Worm (Caenorhabditis elegans) whole organism, early embryonic: ENCODE measurements around the gene F58F9.4.

Experiments
- B0310.2 ChIP-seq: sonication (generic microtip); optimal IDR thresholded peaks from 2 replicates; lab custom pipeline; 2016; ENCODE audit warnings: mild to moderate bottlenecking, missing genetic modification characterization, missing compliant biosample characterization
- F13C5.2 ChIP-seq: sonication (generic microtip); optimal IDR thresholded peaks from 2 replicates; lab custom pipeline; 2017; ENCODE audit warnings: mild to moderate bottlenecking, missing genetic modification characterization, inconsistent platforms, missing compliant biosample characterization
- aly-1 ChIP-seq: sonication (generic microtip); optimal IDR thresholded peaks from 2 replicates; lab custom pipeline; 2016; ENCODE audit warnings: missing genetic modification characterization, missing compliant biosample characterization
- ama-1 ChIP-seq: fragments of 150-350 bp; optimal IDR thresholded peaks from 2 replicates; lab custom pipeline; 2014
- ceh-13 ChIP-seq: fragments of 200-800 bp; sonication (Bioruptor generic); optimal IDR thresholded peaks from 2 replicates; lab custom pipeline; 2018; ENCODE audit warnings: mild to moderate bottlenecking, missing genetic modification characterization, missing compliant biosample characterization
- ceh-36 ChIP-seq: sonication (generic microtip); optimal IDR thresholded peaks from 2 replicates; lab custom pipeline; 2016; ENCODE audit warnings: missing genetic modification characterization, inconsistent platforms, missing compliant biosample characterization
- ets-7 ChIP-seq: sonication (generic microtip); optimal IDR thresholded peaks from 2 replicates; lab custom pipeline; 2016; ENCODE audit warnings: missing genotype, missing genetic modification characterization, missing compliant biosample characterization
- flt-1 ChIP-seq: fragments of 200-800 bp; sonication (Bioruptor generic); IDR thresholded peaks from 2 replicates; pipeline ENCODE4 v1.3.6; 2022; ENCODE audit warnings: missing genetic modification characterization, missing compliant biosample characterization
- hmbx-1 ChIP-seq: sonication (generic microtip); optimal IDR thresholded peaks from 2 replicates; lab custom pipeline; 2016; ENCODE audit warnings: mild to moderate bottlenecking, missing genetic modification characterization, missing compliant biosample characterization
- hmg-4 ChIP-seq: fragments of 200-800 bp; sonication (Bioruptor generic); optimal IDR thresholded peaks from 2 replicates; lab custom pipeline; 2018; ENCODE audit warnings: mild to moderate bottlenecking, missing genetic modification characterization, missing compliant biosample characterization
- hnd-1 ChIP-seq: sonication (generic microtip); optimal IDR thresholded peaks from 2 replicates; lab custom pipeline; 2016; ENCODE audit warnings: missing genetic modification characterization, missing compliant biosample characterization
- pes-1 ChIP-seq: fragments of 200-800 bp; sonication (Bioruptor generic); IDR thresholded peaks from 2 replicates; pipeline ENCODE4 v1.3.6; 2022; ENCODE audit warnings: missing genetic modification reagents, missing genetic modification characterization, missing compliant biosample characterization
- scrt-1 ChIP-seq: fragments of 200-800 bp; sonication (Bioruptor generic); IDR thresholded peaks from 2 replicates; pipeline ENCODE4 v1.3.6; 2022; ENCODE audit warnings: missing genetic modification characterization, missing compliant biosample characterization
- sea-1 ChIP-seq: fragments of 200-800 bp; sonication (Bioruptor generic); conservative IDR thresholded peaks from 2 replicates; pipeline ENCODE4 v1.3.6; 2022; ENCODE audit warnings: missing genetic modification characterization, missing compliant biosample characterization
- tbx-11 ChIP-seq: fragments of 200-800 bp; sonication (Bioruptor generic); IDR thresholded peaks from 2 replicates; pipeline ENCODE4 v1.3.6; 2022; ENCODE audit warnings: missing genetic modification characterization, missing compliant biosample characterization
- tbx-37 ChIP-seq: fragments of 200-800 bp; sonication (Bioruptor generic); conservative IDR thresholded peaks from 2 replicates; pipeline ENCODE4 v1.3.6; 2022; ENCODE audit warnings: missing genetic modification reagents, missing genetic modification characterization, missing compliant biosample characterization
- tra-4 ChIP-seq: sonication (generic microtip); optimal IDR thresholded peaks from 2 replicates; lab custom pipeline; 2017; ENCODE audit warnings: missing genetic modification characterization, missing compliant biosample characterization

Gene F58F9.4

DNA sequence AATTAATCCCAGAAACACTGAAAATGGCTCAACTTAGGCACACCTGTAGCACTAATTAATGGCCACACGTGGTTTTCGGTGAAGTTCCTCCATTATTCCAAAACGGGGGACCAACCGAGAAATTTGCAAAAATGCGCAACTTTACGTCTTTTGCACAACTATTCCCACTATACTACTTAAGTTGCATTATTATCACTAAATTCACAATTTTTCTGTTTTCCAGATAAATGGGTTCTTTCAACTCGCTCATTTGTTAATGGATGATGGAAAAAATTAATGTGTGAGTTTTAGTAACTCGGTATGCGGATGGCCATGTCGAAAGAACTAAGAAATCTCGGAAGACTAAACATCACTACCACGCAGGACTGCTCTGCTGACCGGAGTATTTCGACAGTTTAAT is 23.8 kb downstream of the F58F9.4 start, which contains the start of gene T13A10.64:
Gene T13A10.64, plus strand, starts transcription at position 301 of the 400 bp plus-strand sequence.
- TF ChIP-seq B0310.2 (tag; lab: Kevin White, UChicago) (no peak), pes-1 (GFP tag; lab: Robert Waterston, UW) (no peak), ama-1 (lab: Kevin White, UChicago) (no peak)

ce11 chrIV:6258967-6259366 is 28.1 kb downstream of the F58F9.4 start:
- TF ChIP-seq flt-1 (GFP tag; lab: Robert Waterston, UW) (no peak), B0310.2 (tag; lab: Kevin White, UChicago) (no peak), ceh-13 (GFP tag; lab: Kevin White, UChicago) (no peak), hmbx-1 (no peak), pes-1 (GFP tag; lab: Robert Waterston, UW) (no peak), tbx-11 (GFP tag; lab: Robert Waterston, UW) (no peak), scrt-1 (no peak), sea-1 (GFP tag; lab: Robert Waterston, UW) (no peak), ceh-36 (tag; lab: Kevin White, UChicago) (no peak), F13C5.2 (tag; lab: Kevin White, UChicago) (no peak), hnd-1 (no peak), tbx-37 (GFP tag; lab: Robert Waterston, UW) (no peak), aly-1 (tag; lab: Kevin White, UChicago) (no peak), ets-7 (tag; lab: Kevin White, UChicago) (no peak), hmg-4 (no peak), ama-1 (lab: Kevin White, UChicago) (no peak), tra-4 (tag; lab: Kevin White, UChicago) (no peak)

ce11 chrIV:6259732-6260131 is 28.9 kb downstream of the F58F9.4 start, which contains the start of gene nlp-16:
TSS of gene nlp-16 (minus strand) at chrIV:6259832.
- TF ChIP-seq sea-1 (GFP tag; lab: Robert Waterston, UW), result no peak
- no peak for TF ChIP-seq tra-4 (tag; lab: Kevin White, UChicago)

ce11 chrIV:6263244-6263643 is 32.4 kb downstream of the F58F9.4 start, which contains the start of gene srv-28:
TSS of gene srv-28 (minus strand) at chrIV:6263344.
- TF ChIP-seq aly-1 (tag; lab: Kevin White, UChicago) (no peak), hmg-4 (no peak), hnd-1 (no peak), tbx-37 (GFP tag; lab: Robert Waterston, UW) (no peak), sea-1 (GFP tag; lab: Robert Waterston, UW) (no peak), ceh-36 (tag; lab: Kevin White, UChicago) (no peak), ceh-13 (GFP tag; lab: Kevin White, UChicago) (no peak), F13C5.2 (tag; lab: Kevin White, UChicago) (no peak), scrt-1 (no peak), pes-1 (GFP tag; lab: Robert Waterston, UW) (no peak)

DNA sequence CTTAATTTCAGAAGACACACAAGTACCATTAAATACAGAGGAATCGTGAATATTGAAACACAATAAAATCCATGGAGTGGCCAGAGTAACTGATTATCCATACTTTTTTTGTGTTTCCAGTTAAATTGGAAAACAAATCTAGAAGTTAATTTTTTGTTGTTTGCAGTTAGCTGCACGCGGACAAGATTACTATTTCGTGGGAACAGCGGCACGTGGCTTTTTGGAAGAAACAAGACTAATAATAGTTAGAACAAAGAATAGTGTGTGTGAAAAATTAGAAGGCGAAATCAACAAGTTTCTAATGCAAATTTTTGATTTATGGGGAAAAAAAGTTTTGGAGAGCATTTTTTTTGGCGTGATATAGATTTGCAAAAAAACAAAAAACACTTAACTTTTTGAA is 35.7 kb downstream of the F58F9.4 start, which contains the start of gene srv-29:
Gene srv-29, minus strand, starts transcription at position 101 of the 400 bp plus-strand sequence.
- no peak for TF ChIP-seq B0310.2 (tag; lab: Kevin White, UChicago)
- TF ChIP-seq ceh-13 (GFP tag; lab: Kevin White, UChicago), result no peak
- TF ChIP-seq sea-1 (GFP tag; lab: Robert Waterston, UW), result no peak
- no peak for TF ChIP-seq hmbx-1
- no peak for TF ChIP-seq ets-7 (tag; lab: Kevin White, UChicago)
- no peak for TF ChIP-seq tbx-37 (GFP tag; lab: Robert Waterston, UW)
- no peak for TF ChIP-seq tbx-11 (GFP tag; lab: Robert Waterston, UW)
- no peak for TF ChIP-seq tra-4 (tag; lab: Kevin White, UChicago)
- TF ChIP-seq F13C5.2 (tag; lab: Kevin White, UChicago), result no peak
- TF ChIP-seq scrt-1, result no peak
- TF ChIP-seq aly-1 (tag; lab: Kevin White, UChicago), result no peak
- no peak for TF ChIP-seq ceh-36 (tag; lab: Kevin White, UChicago)
- no peak for TF ChIP-seq ama-1 (lab: Kevin White, UChicago)
- no peak for TF ChIP-seq hmg-4

- TF ChIP-seq tra-4 (tag; lab: Kevin White, UChicago), result no peak
- no peak for TF ChIP-seq ets-7 (tag; lab: Kevin White, UChicago)
- TF ChIP-seq aly-1 (tag; lab: Kevin White, UChicago), result no peak
- TF ChIP-seq tbx-11 (GFP tag; lab: Robert Waterston, UW), result no peak
- TF ChIP-seq flt-1 (GFP tag; lab: Robert Waterston, UW), result no peak
- no peak for TF ChIP-seq hmbx-1
- no peak for TF ChIP-seq ceh-36 (tag; lab: Kevin White, UChicago)
- no peak for TF ChIP-seq B0310.2 (tag; lab: Kevin White, UChicago)
- TF ChIP-seq sea-1 (GFP tag; lab: Robert Waterston, UW), result no peak
- TF ChIP-seq tbx-37 (GFP tag; lab: Robert Waterston, UW), result no peak
- no peak for TF ChIP-seq ama-1 (lab: Kevin White, UChicago)
- no peak for TF ChIP-seq scrt-1
- no peak for TF ChIP-seq pes-1 (GFP tag; lab: Robert Waterston, UW)
- no peak for TF ChIP-seq hmg-4
- no peak for TF ChIP-seq F13C5.2 (tag; lab: Kevin White, UChicago)
- no peak for TF ChIP-seq ceh-13 (GFP tag; lab: Kevin White, UChicago)
- TF ChIP-seq hnd-1, result no peak
These were observed 38.5 kb downstream of the F58F9.4 start, which contains the start of gene srv-30 for ce11 chrIV:6269346-6269745. TSS of gene srv-30 (minus strand) at chrIV:6269446.

DNA sequence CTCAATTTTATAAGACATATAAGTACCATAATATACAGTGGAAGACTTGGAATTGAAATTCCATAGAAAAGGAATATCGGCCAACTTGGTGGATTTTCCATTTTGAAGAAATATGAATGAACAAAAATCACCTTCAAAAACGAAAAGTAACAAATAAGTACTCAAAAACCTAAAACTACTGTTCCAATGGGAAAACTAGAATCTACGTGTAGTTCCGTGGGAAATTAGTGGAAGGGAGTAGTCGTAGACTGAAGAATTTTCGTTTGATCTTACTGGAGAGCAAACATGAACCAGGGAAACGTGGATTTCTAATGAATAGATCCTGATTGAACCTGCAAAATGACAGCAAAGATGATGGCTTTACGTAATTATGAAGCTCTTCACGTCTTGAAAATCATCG is 41.1 kb downstream of the F58F9.4 start, which contains the start of gene srv-31:
Gene srv-31, minus strand, starts transcription at position 101 of the 400 bp plus-strand sequence.
- TF ChIP-seq aly-1 (tag; lab: Kevin White, UChicago) (no peak), ama-1 (lab: Kevin White, UChicago) (no peak), hmg-4 (no peak), tbx-11 (GFP tag; lab: Robert Waterston, UW) (no peak)
